Fruit fly (Drosophila melanogaster) whole organism, embryonic: ENCODE results near the gene CG32767.

ENCODE experiments used
- Bgb ChIP-seq: fragments of 200-800 bp; sonication (Bioruptor generic); IDR thresholded peaks from 2 replicates; pipeline ENCODE4 v1.3.6; 2022; ENCODE audit warnings: missing biosample characterization, missing genetic modification characterization; ENCODE audit not compliant: partially characterized antibody
- CG10267 ChIP-seq: fragments of 200-800 bp; sonication (Bioruptor generic); optimal IDR thresholded peaks from 2 replicates; lab custom pipeline; 2018; ENCODE audit warnings: missing biosample characterization, mild to moderate bottlenecking, missing genetic modification characterization, moderate library complexity
- CG10274 ChIP-seq: fragments of 200-800 bp; sonication (Bioruptor generic); optimal IDR thresholded peaks from 3 replicates; lab custom pipeline; 2017; ENCODE audit warnings: missing biosample characterization, mild to moderate bottlenecking, missing genetic modification characterization
- CG10321 ChIP-seq: fragments of 200-800 bp; sonication (Bioruptor generic); IDR thresholded peaks from 2 replicates; pipeline ENCODE4 v1.3.6; 2022; ENCODE audit warnings: missing biosample characterization, missing genetic modification characterization
- CG12155 ChIP-seq: fragments of 200-800 bp; sonication (Bioruptor generic); optimal IDR thresholded peaks from 3 replicates; lab custom pipeline; 2016; ENCODE audit warnings: missing biosample characterization, missing genetic modification characterization
- CG12219 ChIP-seq: fragments of 200-800 bp; sonication (Bioruptor generic); optimal IDR thresholded peaks from 3 replicates; lab custom pipeline; 2018; ENCODE audit warnings: missing biosample characterization, mild to moderate bottlenecking, missing genetic modification characterization
- CG12299 ChIP-seq: fragments of 200-800 bp; sonication (Bioruptor generic); optimal IDR thresholded peaks from 2 replicates; lab custom pipeline; 2018; ENCODE audit warnings: missing biosample characterization, mild to moderate bottlenecking, missing genetic modification characterization
- CG13296 ChIP-seq: fragments of 200-800 bp; sonication (Bioruptor generic); optimal IDR thresholded peaks from 3 replicates; lab custom pipeline; 2018; ENCODE audit warnings: missing biosample characterization, mild to moderate bottlenecking, missing genetic modification characterization
- CG13894 ChIP-seq: fragments of 200-800 bp; sonication (Bioruptor generic); optimal IDR thresholded peaks from 3 replicates; lab custom pipeline; 2018; ENCODE audit warnings: missing biosample characterization, mild to moderate bottlenecking, missing genetic modification characterization, moderate library complexity
- CG14050 ChIP-seq: fragments of 200-800 bp; sonication (Bioruptor generic); IDR thresholded peaks from 3 replicates; pipeline ENCODE4 v1.3.6; 2022; ENCODE audit warnings: missing biosample characterization, missing genetic modification characterization
- CG15479 ChIP-seq: fragments of 200-800 bp; sonication (Bioruptor generic); optimal IDR thresholded peaks from 3 replicates; lab custom pipeline; 2019; ENCODE audit warnings: missing biosample characterization, mild to moderate bottlenecking, missing genetic modification characterization, moderate library complexity
- CG15514 ChIP-seq: fragments of 200-800 bp; sonication (Bioruptor generic); optimal IDR thresholded peaks from 3 replicates; lab custom pipeline; 2017; ENCODE audit warnings: missing biosample characterization, missing genetic modification characterization, mild to moderate bottlenecking, moderate library complexity, missing genetic modification reagents
- CG1792 ChIP-seq: fragments of 200-800 bp; sonication (Bioruptor generic); optimal IDR thresholded peaks from 2 replicates; lab custom pipeline; 2016; ENCODE audit warnings: missing biosample characterization, missing genetic modification characterization
- CG1832 ChIP-seq: fragments of 200-800 bp; sonication (Bioruptor generic); optimal IDR thresholded peaks from 2 replicates; lab custom pipeline; 2017; ENCODE audit warnings: missing biosample characterization, mild to moderate bottlenecking, missing genetic modification characterization, inconsistent platforms
- CG3065 ChIP-seq: fragments of 200-800 bp; sonication (Bioruptor generic); optimal IDR thresholded peaks from 2 replicates; lab custom pipeline; 2016; ENCODE audit warnings: missing biosample characterization, missing genetic modification characterization
- CG32532 ChIP-seq: fragments of 200-800 bp; sonication (Bioruptor generic); IDR thresholded peaks from 2 replicates; pipeline ENCODE4 v1.3.6; 2022; ENCODE audit warnings: missing biosample characterization, missing genetic modification characterization
- CG42726 ChIP-seq: fragments of 200-800 bp; sonication (Bioruptor generic); IDR thresholded peaks from 2 replicates; pipeline ENCODE4 v1.3.6; 2022; ENCODE audit warnings: missing biosample characterization, missing genetic modification characterization; ENCODE audit not compliant: partially characterized antibody
- CG4328 ChIP-seq: fragments of 200-800 bp; sonication (Bioruptor generic); optimal IDR thresholded peaks from 3 replicates; lab custom pipeline; 2017; ENCODE audit warnings: missing biosample characterization, missing genetic modification reagents, missing genetic modification characterization
- D19A ChIP-seq: fragments of 200-800 bp; optimal IDR thresholded peaks from 3 replicates; lab custom pipeline; 2019; ENCODE audit warnings: missing biosample characterization, mild to moderate bottlenecking, missing genetic modification characterization, moderate library complexity
- Dll ChIP-seq: fragments of 200-800 bp; sonication (Bioruptor generic); IDR thresholded peaks from 4 replicates; pipeline ENCODE4 v1.3.6; 2022; ENCODE audit warnings: missing biosample characterization, missing genetic modification characterization; ENCODE audit not compliant: partially characterized antibody
- Fer2 ChIP-seq: fragments of 200-800 bp; sonication (Bioruptor generic); optimal IDR thresholded peaks from 2 replicates; lab custom pipeline; 2018; ENCODE audit warnings: missing biosample characterization, mild to moderate bottlenecking, missing genetic modification characterization, moderate library complexity
- Hand ChIP-seq: fragments of 200-800 bp; sonication (Bioruptor generic); optimal IDR thresholded peaks from 2 replicates; lab custom pipeline; 2017; ENCODE audit warnings: mild to moderate bottlenecking, missing biosample characterization, missing genetic modification reagents, missing genetic modification characterization
- HmgZ ChIP-seq: fragments of 200-800 bp; sonication (Bioruptor generic); optimal IDR thresholded peaks from 2 replicates; lab custom pipeline; 2018; ENCODE audit warnings: missing biosample characterization, mild to moderate bottlenecking, missing genetic modification characterization
- Hmx ChIP-seq: fragments of 200-800 bp; sonication (Bioruptor generic); optimal IDR thresholded peaks from 2 replicates; lab custom pipeline; 2016; ENCODE audit warnings: missing biosample characterization, missing genetic modification characterization
- Poxn ChIP-seq: fragments of 200-800 bp; sonication (Bioruptor generic); IDR thresholded peaks from 2 replicates; pipeline ENCODE4 v1.3.6; 2022; ENCODE audit warnings: missing biosample characterization, missing genetic modification characterization
- Rfx ChIP-seq: fragments of 200-800 bp; sonication (Bioruptor generic); IDR thresholded peaks from 2 replicates; pipeline ENCODE4 v1.3.6; 2022; ENCODE audit warnings: missing biosample characterization, missing genetic modification characterization
- Sry-δ ChIP-seq: fragments of 200-800 bp; sonication (Bioruptor generic); optimal IDR thresholded peaks from 2 replicates; lab custom pipeline; 2016; ENCODE audit warnings: missing biosample characterization, missing genetic modification characterization
- Xrp1 ChIP-seq: fragments of 200-800 bp; sonication (Bioruptor generic); IDR thresholded peaks from 2 replicates; pipeline ENCODE4 v1.3.6; 2022; ENCODE audit warnings: missing biosample characterization, missing genetic modification characterization
- YL-1 ChIP-seq: fragments of 200-800 bp; sonication (Bioruptor generic); optimal IDR thresholded peaks from 3 replicates; lab custom pipeline; 2017; ENCODE audit warnings: missing biosample characterization, mild to moderate bottlenecking, missing genetic modification characterization
- amos ChIP-seq: fragments of 200-800 bp; sonication (Bioruptor generic); IDR thresholded peaks from 2 replicates; pipeline ENCODE4 v1.3.6; 2022; ENCODE audit warnings: missing biosample characterization, missing genetic modification characterization; ENCODE audit not compliant: partially characterized antibody
- ci ChIP-seq: fragments of 200-800 bp; sonication (Bioruptor generic); IDR thresholded peaks from 3 replicates; pipeline ENCODE4 v1.3.6; 2022; ENCODE audit warnings: missing biosample characterization, missing genetic modification characterization
- crc ChIP-seq: fragments of 200-800 bp; sonication (Bioruptor generic); optimal IDR thresholded peaks from 2 replicates; lab custom pipeline; 2016; ENCODE audit warnings: missing biosample characterization, missing genetic modification characterization
- fd96Cb ChIP-seq: fragments of 200-800 bp; sonication (Bioruptor generic); optimal IDR thresholded peaks from 2 replicates; lab custom pipeline; 2018; ENCODE audit warnings: missing biosample characterization, mild to moderate bottlenecking, missing genetic modification characterization, moderate library complexity
- gem ChIP-seq: fragments of 200-800 bp; sonication (Bioruptor generic); optimal IDR thresholded peaks from 2 replicates; lab custom pipeline; 2019; ENCODE audit warnings: missing biosample characterization, mild to moderate bottlenecking, missing genetic modification characterization, moderate library complexity
- gsb ChIP-seq: fragments of 200-800 bp; sonication (Bioruptor generic); IDR thresholded peaks from 2 replicates; pipeline ENCODE4 v1.3.6; 2022; ENCODE audit warnings: missing biosample characterization, missing genetic modification characterization
- ham ChIP-seq: fragments of 200-800 bp; sonication (Bioruptor generic); IDR thresholded peaks from 2 replicates; pipeline ENCODE4 v1.3.6; 2022; ENCODE audit warnings: missing biosample characterization, missing genetic modification characterization
- hbn ChIP-seq: fragments of 200-800 bp; sonication (Bioruptor generic); IDR thresholded peaks from 2 replicates; pipeline ENCODE4 v1.3.6; 2022; ENCODE audit warnings: missing biosample characterization, missing genetic modification characterization; ENCODE audit not compliant: partially characterized antibody
- insv ChIP-seq, 2 experiments: fragments of 200-800 bp; sonication (Bioruptor generic); optimal IDR thresholded peaks; 3 replicates each; lab custom pipeline; 2016 to 2018; ENCODE audit warnings: missing biosample characterization in 2 of 2, missing genetic modification characterization in 2 of 2
- ken ChIP-seq: fragments of 200-800 bp; sonication (Bioruptor generic); IDR thresholded peaks from 3 replicates; pipeline ENCODE4 v1.3.6; 2022; ENCODE audit warnings: missing biosample characterization, missing genetic modification characterization
- lab ChIP-seq: fragments of 200-800 bp; sonication (Bioruptor generic); optimal IDR thresholded peaks from 3 replicates; lab custom pipeline; 2017; ENCODE audit warnings: missing biosample characterization, missing genetic modification characterization, mild to moderate bottlenecking, moderate library complexity, missing genetic modification reagents
- nerfin-1 ChIP-seq: fragments of 200-800 bp; sonication (Bioruptor generic); optimal IDR thresholded peaks from 3 replicates; lab custom pipeline; 2019; ENCODE audit warnings: missing biosample characterization, mild to moderate bottlenecking, missing genetic modification characterization, moderate library complexity
- nom ChIP-seq: fragments of 200-800 bp; sonication (Bioruptor generic); optimal IDR thresholded peaks from 2 replicates; lab custom pipeline; 2017; ENCODE audit warnings: missing biosample characterization, missing genetic modification characterization, mild to moderate bottlenecking, moderate library complexity, missing genetic modification reagents
- pan ChIP-seq, 4 experiments: fragments of >200 bp in 3 of 4; fragments of 200-800 bp in 1 of 4; sonication (Bioruptor generic) in 1 of 4; optimal IDR thresholded peaks in 3 of 4; IDR thresholded peaks in 1 of 4; 2 replicates each; pipeline versions ENCODE4 v1.3.6 to Lab custom; 2017 to 2022; ENCODE audit warnings: missing biosample characterization in 2 of 4, missing genetic modification characterization in 2 of 4, mixed read lengths in 1 of 4
- psq ChIP-seq: fragments of 200-800 bp; sonication (Bioruptor generic); optimal IDR thresholded peaks from 2 replicates; lab custom pipeline; 2017; ENCODE audit warnings: missing biosample characterization, missing genetic modification characterization
- scrt ChIP-seq: fragments of 200-800 bp; sonication (Bioruptor generic); optimal IDR thresholded peaks from 2 replicates; lab custom pipeline; 2018; ENCODE audit warnings: missing biosample characterization, mild to moderate bottlenecking, missing genetic modification characterization, moderate library complexity
- sens ChIP-seq: fragments of 200-800 bp; sonication (Bioruptor generic); peaks from one replicate; lab custom pipeline; 2016; ENCODE audit warnings: missing biosample characterization, missing genetic modification characterization
- sug ChIP-seq: fragments of 200-800 bp; optimal IDR thresholded peaks from 2 replicates; lab custom pipeline; 2019; ENCODE audit warnings: missing biosample characterization, mild to moderate bottlenecking, missing genetic modification characterization, moderate library complexity
- tna ChIP-seq: fragments of 200-800 bp; sonication (Bioruptor generic); IDR thresholded peaks from 2 replicates; pipeline ENCODE4 v1.3.6; 2022; ENCODE audit warnings: missing biosample characterization, missing genetic modification characterization; ENCODE audit not compliant: partially characterized antibody
- unpg ChIP-seq: fragments of 200-800 bp; sonication (Bioruptor generic); optimal IDR thresholded peaks from 3 replicates; lab custom pipeline; 2018; ENCODE audit warnings: missing biosample characterization, mild to moderate bottlenecking, missing genetic modification characterization, moderate library complexity

Gene CG32767

DNA sequence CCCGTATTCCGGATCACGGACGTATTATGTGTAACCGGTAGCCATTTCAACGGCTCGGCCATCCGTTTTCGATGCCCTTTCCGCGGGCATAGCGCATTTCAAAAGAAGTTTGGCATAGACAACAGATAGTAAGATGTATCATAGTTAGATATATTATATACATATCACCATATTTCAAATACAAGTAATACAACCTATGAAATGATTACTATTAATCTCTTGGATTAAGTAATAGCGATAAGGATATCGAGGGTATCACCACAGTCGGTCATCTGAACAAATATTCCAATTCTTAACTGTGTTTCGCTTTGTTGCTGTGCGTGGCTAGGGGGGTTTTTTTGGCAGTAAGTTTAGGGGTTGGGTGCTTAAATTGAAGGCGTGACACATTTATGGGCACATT lies 11.1 kb upstream of the CG32767 start (continued):
- TF ChIP-seq CG12155 (GFP tag; lab: Kevin White, UChicago) = no peak
- no peak for TF ChIP-seq psq
- TF ChIP-seq ci (GFP tag; lab: Robert Waterston, UW) = 0 out of 3 replicates have a peak, but pooled peaks have one; percentile 32
- TF ChIP-seq nom (GFP tag; lab: Kevin White, UChicago) = no peak
- TF ChIP-seq CG1792 = no peak
- no peak for TF ChIP-seq Dll (GFP tag; lab: Robert Waterston, UW)
- no peak for TF ChIP-seq CG42726 (GFP tag; lab: Robert Waterston, UW)
- TF ChIP-seq CG1832 (GFP tag; lab: Kevin White, UChicago) = no peak
- TF ChIP-seq ham (GFP tag; lab: Robert Waterston, UW) = no peak
- TF ChIP-seq CG3065 = no peak
- TF ChIP-seq ken (GFP tag; lab: Robert Waterston, UW) = peak; percentile 7; the same call in 1 of the 3 replicates
- TF ChIP-seq gsb = no peak
- no peak for TF ChIP-seq pan (optimal IDR thresholded peaks at IDR 0.05; lab: Kevin White, UChicago)
- peak in 1 of 2 experiments; percentile 56 for TF ChIP-seq pan (GFP tag; optimal IDR thresholded peaks at IDR 0.05 in 1 of 2, IDR thresholded peaks at IDR 0.05 in 1 of 2)
- TF ChIP-seq tna (GFP tag; lab: Robert Waterston, UW) = no peak
- TF ChIP-seq Xrp1 = peak; percentile 46; the same call in 1 of the 2 replicates
- peak; percentile 22 for TF ChIP-seq CG10267 (tag; lab: Kevin White, UChicago)
- TF ChIP-seq crc = no peak
- no peak for TF ChIP-seq Bgb (GFP tag; lab: Robert Waterston, UW)
- TF ChIP-seq insv (GFP tag; optimal IDR thresholded peaks at IDR 0.05; lab: Kevin White, UChicago) = no peak
- no peak for TF ChIP-seq CG10274 (GFP tag; lab: Kevin White, UChicago)
- peak; percentile 31 for TF ChIP-seq CG12219 (GFP tag; lab: Kevin White, UChicago)
- peak; percentile 57 for TF ChIP-seq unpg (GFP tag; lab: Kevin White, UChicago)
- no peak for TF ChIP-seq CG13894 (tag; lab: Kevin White, UChicago)
- TF ChIP-seq Hand (GFP tag; lab: Kevin White, UChicago) = peak; percentile 34
- TF ChIP-seq lab (GFP tag; lab: Kevin White, UChicago) = peak; percentile 64
- TF ChIP-seq HmgZ = peak; percentile 29
- peak; percentile 22 for TF ChIP-seq fd96Cb (tag; lab: Kevin White, UChicago)
- no peak for TF ChIP-seq nerfin-1 (tag; lab: Kevin White, UChicago)
- TF ChIP-seq CG32532 = peak; percentile 21; the same call in 1 of the 2 replicates
- peak; percentile 28 for TF ChIP-seq Rfx (GFP tag; lab: Robert Waterston, UW)
- TF ChIP-seq CG15479 (GFP tag; lab: Kevin White, UChicago) = no peak
- no peak for TF ChIP-seq CG4328 (GFP tag; lab: Kevin White, UChicago)
- TF ChIP-seq Fer2 (tag; lab: Kevin White, UChicago) = no peak
- TF ChIP-seq Poxn (GFP tag; lab: Robert Waterston, UW) = no peak
- TF ChIP-seq CG10321 = no peak
- TF ChIP-seq hbn (GFP tag; lab: Robert Waterston, UW) = no peak
- TF ChIP-seq Hmx (GFP tag; lab: Kevin White, UChicago) = no peak
- TF ChIP-seq gem (tag; lab: Kevin White, UChicago) = peak; percentile 66
- TF ChIP-seq scrt (GFP tag; lab: Kevin White, UChicago) = peak; percentile 5
- TF ChIP-seq CG15514 (GFP tag; lab: Kevin White, UChicago) = peak; percentile 13
- no peak for TF ChIP-seq amos
- peak; percentile 14 for TF ChIP-seq CG12299 (tag; lab: Kevin White, UChicago)
- peak; percentile 27 for TF ChIP-seq CG13296 (GFP tag; lab: Kevin White, UChicago)
- TF ChIP-seq sug (tag; lab: Kevin White, UChicago) = peak; percentile 6
- no peak for TF ChIP-seq YL-1 (GFP tag; lab: Kevin White, UChicago)
- peak; percentile 93 for TF ChIP-seq D19A (tag; lab: Kevin White, UChicago)
- peak; percentile 73 for TF ChIP-seq sens (GFP tag; lab: Kevin White, UChicago)
- TF ChIP-seq CG14050 = no peak
- no peak for TF ChIP-seq Sry-δ
